Fruit fly (Drosophila melanogaster) whole organism, embryonic: ENCODE results near the gene Gclc.

Source experiments
- Adf1 ChIP-seq: fragments of 200-800 bp; sonication (Bioruptor generic); IDR thresholded peaks from 2 replicates; pipeline ENCODE4 v1.3.6; 2022; ENCODE audit warnings: missing biosample characterization, missing genetic modification characterization
- CG10654 ChIP-seq: fragments of 200-800 bp; sonication (Bioruptor generic); optimal IDR thresholded peaks from 2 replicates; lab custom pipeline; 2016; ENCODE audit warnings: missing biosample characterization, missing genetic modification characterization
- CG13894 ChIP-seq: fragments of 200-800 bp; sonication (Bioruptor generic); optimal IDR thresholded peaks from 3 replicates; lab custom pipeline; 2018; ENCODE audit warnings: missing biosample characterization, mild to moderate bottlenecking, missing genetic modification characterization, moderate library complexity
- CG15269 ChIP-seq: fragments of 200-800 bp; sonication (Bioruptor generic); optimal IDR thresholded peaks from 2 replicates; lab custom pipeline; 2018; ENCODE audit warnings: missing biosample characterization, mild to moderate bottlenecking, missing genetic modification characterization, moderate library complexity
- CG17568 ChIP-seq: fragments of 200-800 bp; sonication (Bioruptor generic); optimal IDR thresholded peaks from 2 replicates; lab custom pipeline; 2018; ENCODE audit warnings: missing biosample characterization, mild to moderate bottlenecking, missing genetic modification characterization, moderate library complexity
- CG17829 ChIP-seq: fragments of 200-800 bp; optimal IDR thresholded peaks from 2 replicates; lab custom pipeline; 2019; ENCODE audit warnings: missing biosample characterization, mild to moderate bottlenecking, missing genetic modification characterization, moderate library complexity
- CG18599 ChIP-seq: fragments of 200-800 bp; sonication (Bioruptor generic); optimal IDR thresholded peaks from 3 replicates; lab custom pipeline; 2017; ENCODE audit warnings: missing biosample characterization, missing genetic modification characterization, mild to moderate bottlenecking, moderate library complexity, missing genetic modification reagents
- CG2199 ChIP-seq: fragments of 200-800 bp; sonication (Bioruptor generic); IDR thresholded peaks from 3 replicates; pipeline ENCODE4 v1.3.6; 2022; ENCODE audit warnings: missing biosample characterization, missing genetic modification characterization
- CG2712 ChIP-seq: fragments of 200-800 bp; optimal IDR thresholded peaks from 3 replicates; lab custom pipeline; 2019; ENCODE audit warnings: missing biosample characterization, mild to moderate bottlenecking, missing genetic modification characterization, moderate library complexity
- CG2889 ChIP-seq: fragments of 200-800 bp; sonication (Bioruptor generic); IDR thresholded peaks from 3 replicates; pipeline ENCODE4 v1.3.6; 2022; ENCODE audit warnings: missing biosample characterization, missing genetic modification characterization
- CG30431 ChIP-seq: fragments of 200-800 bp; sonication (Bioruptor generic); optimal IDR thresholded peaks from 2 replicates; lab custom pipeline; 2017; ENCODE audit warnings: missing biosample characterization, missing genetic modification characterization
- CG3065 ChIP-seq: fragments of 200-800 bp; sonication (Bioruptor generic); optimal IDR thresholded peaks from 2 replicates; lab custom pipeline; 2016; ENCODE audit warnings: missing biosample characterization, missing genetic modification characterization
- CG31441 ChIP-seq: fragments of 200-800 bp; sonication (Bioruptor generic); IDR thresholded peaks from 2 replicates; pipeline ENCODE4 v1.3.6; 2022; ENCODE audit warnings: missing biosample characterization, missing genetic modification characterization
- CG3281 ChIP-seq: fragments of 200-800 bp; sonication (Bioruptor generic); optimal IDR thresholded peaks from 3 replicates; lab custom pipeline; 2017; ENCODE audit warnings: missing biosample characterization, mild to moderate bottlenecking, missing genetic modification characterization
- CG3726 ChIP-seq: fragments of 200-800 bp; sonication (Bioruptor generic); IDR thresholded peaks from 3 replicates; pipeline ENCODE4, ENCODE4 v1.3.6; 2022; ENCODE audit warnings: missing biosample characterization, missing genetic modification characterization
- CG4282 ChIP-seq: fragments of 200-800 bp; sonication (Bioruptor generic); optimal IDR thresholded peaks from 2 replicates; lab custom pipeline; 2016; ENCODE audit warnings: missing biosample characterization, missing genetic modification characterization
- CG6854 ChIP-seq: fragments of 200-800 bp; sonication (Bioruptor generic); optimal IDR thresholded peaks from 3 replicates; lab custom pipeline; 2017; ENCODE audit warnings: missing biosample characterization, mild to moderate bottlenecking, missing genetic modification characterization
- CG7357 ChIP-seq: fragments of 200-800 bp; sonication (Bioruptor generic); IDR thresholded peaks from 3 replicates; pipeline ENCODE4 v1.3.6; 2022; ENCODE audit warnings: missing biosample characterization, missing genetic modification characterization
- CG7928 ChIP-seq: fragments of 200-800 bp; sonication (Bioruptor generic); optimal IDR thresholded peaks from 2 replicates; lab custom pipeline; 2017; ENCODE audit warnings: missing biosample characterization, mild to moderate bottlenecking, missing genetic modification characterization
- CG8924 ChIP-seq: fragments of 200-800 bp; optimal IDR thresholded peaks from 3 replicates; lab custom pipeline; 2019; ENCODE audit warnings: missing biosample characterization, mild to moderate bottlenecking, missing genetic modification characterization, moderate library complexity
- CG9609 ChIP-seq: fragments of 200-800 bp; sonication (Bioruptor generic); optimal IDR thresholded peaks from 3 replicates; lab custom pipeline; 2016; ENCODE audit warnings: missing biosample characterization, missing genetic modification characterization
- D19A ChIP-seq: fragments of 200-800 bp; optimal IDR thresholded peaks from 3 replicates; lab custom pipeline; 2019; ENCODE audit warnings: missing biosample characterization, mild to moderate bottlenecking, missing genetic modification characterization, moderate library complexity
- Dip3 ChIP-seq: fragments of 200-800 bp; sonication (Bioruptor generic); optimal IDR thresholded peaks from 3 replicates; lab custom pipeline; 2016; ENCODE audit warnings: missing biosample characterization, missing genetic modification characterization
- ERR ChIP-seq: fragments of 200-800 bp; sonication (Bioruptor generic); optimal IDR thresholded peaks from 2 replicates; lab custom pipeline; 2016; ENCODE audit warnings: missing biosample characterization, missing genetic modification characterization
- GATAe ChIP-seq: fragments of 200-800 bp; sonication (Bioruptor generic); conservative IDR thresholded peaks from 2 replicates; pipeline ENCODE4 v1.3.6; 2022; ENCODE audit warnings: missing biosample characterization, missing genetic modification characterization
- HLH4C ChIP-seq: fragments of 200-800 bp; sonication (Bioruptor generic); IDR thresholded peaks from 3 replicates; pipeline ENCODE4 v1.3.6; 2022; ENCODE audit warnings: missing biosample characterization, missing genetic modification characterization; ENCODE audit not compliant: partially characterized antibody
- Hmr ChIP-seq: fragments of 200-800 bp; sonication (Bioruptor generic); optimal IDR thresholded peaks from 3 replicates; lab custom pipeline; 2017; ENCODE audit warnings: mild to moderate bottlenecking, missing biosample characterization, missing genetic modification reagents, missing genetic modification characterization
- Meics ChIP-seq: fragments of 200-800 bp; sonication (Bioruptor generic); optimal IDR thresholded peaks from 2 replicates; lab custom pipeline; 2017; ENCODE audit warnings: missing biosample characterization, mild to moderate bottlenecking, missing genetic modification characterization
- Nf-YA ChIP-seq: fragments of 200-800 bp; sonication (Bioruptor generic); IDR thresholded peaks from 2 replicates; pipeline ENCODE4 v1.3.6; 2022; ENCODE audit warnings: missing biosample characterization, missing genetic modification characterization
- YL-1 ChIP-seq: fragments of 200-800 bp; sonication (Bioruptor generic); optimal IDR thresholded peaks from 3 replicates; lab custom pipeline; 2017; ENCODE audit warnings: missing biosample characterization, mild to moderate bottlenecking, missing genetic modification characterization
- az2 ChIP-seq: fragments of 200-800 bp; sonication (Bioruptor generic); optimal IDR thresholded peaks from 3 replicates; lab custom pipeline; 2016; ENCODE audit warnings: missing biosample characterization, missing genetic modification characterization
- bowl ChIP-seq: fragments of 200-800 bp; sonication (Bioruptor generic); IDR thresholded peaks from 2 replicates; pipeline ENCODE4 v1.3.6; 2022; ENCODE audit warnings: missing biosample characterization, missing genetic modification characterization
- dan ChIP-seq: fragments of 200-800 bp; sonication (Bioruptor generic); IDR thresholded peaks from 2 replicates; pipeline ENCODE4 v1.3.6; 2022; ENCODE audit warnings: missing biosample characterization, missing genetic modification characterization
- fd102C ChIP-seq: fragments of 200-800 bp; sonication (Bioruptor generic); optimal IDR thresholded peaks from 2 replicates; lab custom pipeline; 2018; ENCODE audit warnings: missing biosample characterization, mild to moderate bottlenecking, missing genetic modification characterization, moderate library complexity
- gce ChIP-seq: fragments of 200-800 bp; sonication (Bioruptor generic); IDR thresholded peaks from 3 replicates; pipeline ENCODE4 v1.3.6; 2022; ENCODE audit warnings: missing biosample characterization, missing genetic modification characterization
- gcm ChIP-seq: fragments of 200-800 bp; sonication (Bioruptor generic); optimal IDR thresholded peaks from 2 replicates; lab custom pipeline; 2019; ENCODE audit warnings: missing biosample characterization, mild to moderate bottlenecking, missing genetic modification characterization, moderate library complexity
- hkb ChIP-seq, 2 experiments: fragments of 200-800 bp in 1 of 2; fragments of >200 bp in 1 of 2; sonication (Bioruptor generic) in 1 of 2; IDR thresholded peaks in 1 of 2; optimal IDR thresholded peaks in 1 of 2; 2 replicates each; pipeline versions ENCODE4 v1.3.6 to Lab custom; 2017 to 2022; ENCODE audit warnings: missing biosample characterization in 1 of 2, missing genetic modification characterization in 1 of 2
- inv ChIP-seq: fragments of 200-800 bp; sonication (Bioruptor generic); IDR thresholded peaks from 2 replicates; pipeline ENCODE4 v1.3.6; 2022; ENCODE audit warnings: missing biosample characterization, missing genetic modification characterization; ENCODE audit not compliant: partially characterized antibody
- jing ChIP-seq: fragments of 200-800 bp; sonication (Bioruptor generic); optimal IDR thresholded peaks from 2 replicates; lab custom pipeline; 2018; ENCODE audit warnings: missing biosample characterization, mild to moderate bottlenecking, missing genetic modification characterization
- ken ChIP-seq: fragments of 200-800 bp; sonication (Bioruptor generic); IDR thresholded peaks from 3 replicates; pipeline ENCODE4 v1.3.6; 2022; ENCODE audit warnings: missing biosample characterization, missing genetic modification characterization
- kni ChIP-seq: fragments of 200-800 bp; sonication (Bioruptor generic); optimal IDR thresholded peaks from 3 replicates; lab custom pipeline; 2017; ENCODE audit warnings: mild to moderate bottlenecking, missing biosample characterization, missing genetic modification reagents, missing genetic modification characterization
- maf-S ChIP-seq: fragments of 200-800 bp; sonication (Bioruptor generic); optimal IDR thresholded peaks from 2 replicates; lab custom pipeline; 2016; ENCODE audit warnings: missing biosample characterization, missing genetic modification characterization
- nau ChIP-seq: fragments of 200-800 bp; sonication (Bioruptor generic); optimal IDR thresholded peaks from 3 replicates; lab custom pipeline; 2017; ENCODE audit warnings: missing biosample characterization, mild to moderate bottlenecking, missing genetic modification characterization, missing genetic modification reagents
- nerfin-1 ChIP-seq: fragments of 200-800 bp; sonication (Bioruptor generic); optimal IDR thresholded peaks from 3 replicates; lab custom pipeline; 2019; ENCODE audit warnings: missing biosample characterization, mild to moderate bottlenecking, missing genetic modification characterization, moderate library complexity
- org-1 ChIP-seq: fragments of 200-800 bp; sonication (Bioruptor generic); optimal IDR thresholded peaks from 2 replicates; lab custom pipeline; 2017; ENCODE audit warnings: missing biosample characterization, missing genetic modification characterization
- pnt ChIP-seq: fragments of 200-800 bp; sonication (Bioruptor generic); optimal IDR thresholded peaks from 3 replicates; lab custom pipeline; 2016; ENCODE audit warnings: missing biosample characterization, missing genetic modification characterization
- sqz ChIP-seq: fragments of 200-800 bp; sonication (Bioruptor generic); optimal IDR thresholded peaks from 3 replicates; lab custom pipeline; 2018; ENCODE audit warnings: missing biosample characterization, mild to moderate bottlenecking, missing genetic modification characterization
- ssp ChIP-seq: fragments of 200-800 bp; sonication (Bioruptor generic); IDR thresholded peaks from 2 replicates; pipeline ENCODE4 v1.3.6; 2022; ENCODE audit warnings: missing biosample characterization, missing genetic modification characterization
- zf30C ChIP-seq: fragments of 200-800 bp; sonication (Bioruptor generic); optimal IDR thresholded peaks from 3 replicates; lab custom pipeline; 2018; ENCODE audit warnings: missing biosample characterization, mild to moderate bottlenecking, missing genetic modification characterization

Gclc gene

dm6 chrX:8091017-8091620, 24.8 kb downstream of the Gclc start (continued):
- TF ChIP-seq HLH4C (GFP tag; lab: Robert Waterston, UW) (no peak), CG30431 (GFP tag; lab: Kevin White, UChicago) (peak; percentile 91), jing (GFP tag; lab: Kevin White, UChicago) (peak; percentile 91), ken (peak; percentile 99), CG17568 (GFP tag; lab: Kevin White, UChicago) (peak; percentile 96), sqz (GFP tag; lab: Kevin White, UChicago) (peak; percentile 92), gce (GFP tag; lab: Robert Waterston, UW) (peak; percentile 98), CG18599 (peak; percentile 99), inv (GFP tag; lab: Robert Waterston, UW) (0 out of 2 replicates have a peak, but pooled peaks have one; percentile 35), fd102C (GFP tag; lab: Kevin White, UChicago) (peak; percentile 7), Hmr (GFP tag; lab: Kevin White, UChicago) (peak; percentile 98), kni (GFP tag; lab: Kevin White, UChicago) (peak; percentile 9), CG31441 (peak; percentile 93), CG10654 (GFP tag; lab: Kevin White, UChicago) (peak; percentile 91), CG3726 (GFP tag; lab: Robert Waterston, UW) (peak; percentile 96), Dip3 (peak; percentile 86), CG17829 (peak; percentile 96), zf30C (GFP tag; lab: Kevin White, UChicago) (no peak), bowl (GFP tag; lab: Robert Waterston, UW) (peak; percentile 97), CG3281 (GFP tag; lab: Kevin White, UChicago) (peak; percentile 96), CG3065 (peak; percentile 87), CG6854 (peak; percentile 96), nau (peak; percentile 95), CG15269 (tag; lab: Kevin White, UChicago) (peak; percentile 97), Meics (GFP tag; lab: Kevin White, UChicago) (peak; percentile 98), CG2712 (tag; lab: Kevin White, UChicago) (peak; percentile 97), ERR (GFP tag; lab: Kevin White, UChicago) (peak; percentile 85), CG9609 (peak; percentile 87), CG2889 (GFP tag; lab: Robert Waterston, UW) (peak; percentile 98), D19A (tag; lab: Kevin White, UChicago) (peak; percentile 91), pnt (GFP tag; lab: Kevin White, UChicago) (peak; percentile 85), CG13894 (tag; lab: Kevin White, UChicago) (peak; percentile 93), dan (GFP tag; lab: Robert Waterston, UW) (peak; percentile 79), hkb (optimal IDR thresholded peaks at IDR 0.05; lab: Kevin White, UChicago) (no peak), hkb (GFP tag; IDR thresholded peaks at IDR 0.05; lab: Robert Waterston, UW) (peak; percentile 99), Adf1 (GFP tag; lab: Robert Waterston, UW) (peak; percentile 90), YL-1 (GFP tag; lab: Kevin White, UChicago) (peak; percentile 76), org-1 (GFP tag; lab: Kevin White, UChicago) (peak; percentile 94), GATAe (GFP tag; lab: Robert Waterston, UW) (peak; percentile 92), az2 (GFP tag; lab: Kevin White, UChicago) (peak; percentile 95), CG8924 (tag; lab: Kevin White, UChicago) (peak; percentile 97), maf-S (GFP tag; lab: Kevin White, UChicago) (peak; percentile 88), nerfin-1 (peak; percentile 88), CG7928 (GFP tag; lab: Kevin White, UChicago) (peak; percentile 80), ssp (GFP tag; lab: Robert Waterston, UW) (peak; percentile 92), CG4282 (GFP tag; lab: Kevin White, UChicago) (peak; percentile 73), CG7357 (GFP tag; lab: Robert Waterston, UW) (peak; percentile 92), gcm (GFP tag; lab: Kevin White, UChicago) (peak; percentile 92), CG2199 (GFP tag; lab: Robert Waterston, UW) (peak; percentile 98), Nf-YA (GFP tag; lab: Robert Waterston, UW) (peak; percentile 97)
